Worm (Caenorhabditis elegans) whole organism, L4/young adult: ENCODE results near the gene F13B12.2.

Source experiments
- W03F9.2 ChIP-seq: fragments of 150-350 bp; optimal IDR thresholded peaks from 2 replicates; lab custom pipeline; 2014; ENCODE audit warnings: missing biosample characterization, missing genetic modification characterization
- dao-5 ChIP-seq: sonication (generic microtip); optimal IDR thresholded peaks from 2 replicates; lab custom pipeline; 2016; ENCODE audit warnings: missing genotype, missing genetic modification characterization, moderate library complexity, missing compliant biosample characterization
- him-1 ChIP-seq: sonication (generic microtip); optimal IDR thresholded peaks from 2 replicates; lab custom pipeline; 2016; ENCODE audit warnings: missing genotype, missing genetic modification reagents, missing genetic modification characterization, missing compliant biosample characterization

ce11 chrIV:10425129-10425528 is 3.8 kb downstream of the F13B12.2 start:
- TF ChIP-seq dao-5 (tag; lab: Kevin White, UChicago) (no peak), him-1 (tag; lab: Kevin White, UChicago) (no peak), W03F9.2 (tag; lab: Kevin White, UChicago) (no peak)
